Worm (Caenorhabditis elegans): Measurements from ENCODE around the gene C24H12.6.
"Not testable (repeated sequence)": the region's sequence is repeated elsewhere in the genome, so short reads cannot be mapped to it uniquely, and the experiment has no call there.

- not testable (repeated sequence) for TF ChIP-seq elt-3 (tag; optimal IDR thresholded peaks at IDR 0.05); nhr-12 (tag; optimal IDR thresholded peaks at IDR 0.05); nhr-76 (tag; optimal IDR thresholded peaks at IDR 0.05); tbx-2 (tag; optimal IDR thresholded peaks at IDR 0.05); nhr-28 (tag; optimal IDR thresholded peaks at IDR 0.05); sea-2 (GFP tag; optimal IDR thresholded peaks at IDR 0.05); unc-62 (GFP tag; optimal IDR thresholded peaks at IDR 0.05); aly-2 (tag; optimal IDR thresholded peaks at IDR 0.05); skn-1 (tag; optimal IDR thresholded peaks at IDR 0.05); pha-4 (tag; optimal IDR thresholded peaks at IDR 0.05); fkh-2 (tag; optimal IDR thresholded peaks at IDR 0.05); snpc-4 (tag; optimal IDR thresholded peaks at IDR 0.05); ceh-82 (tag; optimal IDR thresholded peaks at IDR 0.05); fos-1 (tag; optimal IDR thresholded peaks at IDR 0.05)
Observed at ce11 chrII:454646-455045, 36.0 kb upstream of the C24H12.6 start, which contains the start of gene W10D9.1.
